Worm (Caenorhabditis elegans): ENCODE measurements around the gene F43H9.3.

DNA sequence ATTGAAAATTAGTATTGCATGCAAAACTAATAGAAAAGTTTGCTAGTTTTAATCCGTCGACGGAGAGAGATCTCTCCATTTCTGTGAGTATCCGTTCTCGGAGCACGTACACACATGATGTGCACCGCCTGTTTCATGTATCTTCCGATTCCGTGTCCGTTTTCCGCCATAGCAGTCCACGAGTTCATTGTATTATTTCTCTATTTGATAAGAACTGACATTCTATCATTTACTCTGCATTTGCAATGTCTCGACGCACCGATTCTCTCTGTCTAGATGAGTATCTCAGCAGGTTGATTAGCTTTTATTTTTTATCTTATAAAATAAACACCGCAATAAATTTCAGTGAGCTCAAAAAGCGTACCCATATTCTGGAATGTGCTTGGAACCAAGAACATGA is 5.8 kb downstream of the F43H9.3 start:
- TF ChIP-seq hmg-11 (tag; optimal IDR thresholded peaks at IDR 0.05): no peak
- TF ChIP-seq unc-39 (tag; optimal IDR thresholded peaks at IDR 0.05): no peak
